Fruit fly (Drosophila melanogaster) ovary, adult (tissue): ENCODE measurements around the gene CG13384.

Source experiments
- CG17801 ChIP-seq: fragments of 200-800 bp; optimal IDR thresholded peaks from 2 replicates; lab custom pipeline; 2019; ENCODE audit warnings: missing biosample characterization, mild to moderate bottlenecking, missing genetic modification characterization, moderate library complexity; ENCODE audit not compliant: partially characterized antibody

CG13384 gene

DNA sequence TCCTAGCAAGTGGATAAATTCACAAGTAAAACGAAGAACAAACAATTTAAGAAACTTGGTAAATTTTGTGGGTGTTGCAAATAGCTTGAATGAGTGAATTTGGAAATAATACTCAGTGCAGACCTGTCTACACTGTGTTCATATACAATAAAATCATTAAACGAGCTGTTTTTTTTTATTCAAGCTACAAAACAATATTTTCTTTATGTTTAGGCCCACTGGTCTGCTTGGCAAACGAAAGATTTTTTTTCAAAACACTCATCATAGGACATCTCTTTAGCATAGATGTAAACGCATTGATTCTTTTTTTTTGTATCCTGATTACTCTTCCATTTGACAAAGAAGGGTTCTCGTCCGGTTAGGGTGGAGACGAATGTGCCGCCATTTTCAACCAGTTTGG, 8.0 kb downstream of the CG13384 start, which contains the start of gene CG42820:
Gene CG42820, minus strand, starts transcription at position 101 of the 400 bp plus-strand sequence.
- TF ChIP-seq CG17801 (GFP tag; lab: Kevin White, UChicago): no peak

DNA sequence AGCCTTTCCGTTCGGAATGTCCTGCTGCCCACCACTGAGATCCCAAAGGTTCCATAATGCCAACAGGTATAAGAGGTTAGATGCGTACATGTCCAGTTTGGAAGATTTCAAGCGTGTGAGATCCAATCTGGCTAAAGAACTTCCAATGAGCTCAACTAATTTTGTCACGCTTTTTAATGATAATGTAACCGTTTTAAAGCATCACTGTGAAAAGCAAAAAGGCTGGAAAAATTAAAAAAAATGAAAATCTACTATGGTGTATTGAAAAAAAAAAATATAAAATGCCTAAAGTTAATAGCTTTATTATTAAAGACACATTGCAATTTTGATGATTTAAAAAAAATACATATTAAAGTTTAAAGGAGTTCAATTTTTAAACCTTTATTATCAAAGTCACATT, 8.9 kb downstream of the CG13384 start, which contains the start of gene Acp29AB:
Gene Acp29AB, minus strand, starts transcription at position 101 of the 400 bp plus-strand sequence.
- no peak for TF ChIP-seq CG17801 (GFP tag; lab: Kevin White, UChicago)

- no peak for TF ChIP-seq CG17801 (GFP tag; lab: Kevin White, UChicago)
These were observed 9.9 kb downstream of the CG13384 start, which contains the start of gene lectin-29Ca for dm6 chr2L:8394180-8394579. lectin-29Ca (minus strand) TSS chr2L:8394280.

- TF ChIP-seq CG17801 (GFP tag; lab: Kevin White, UChicago): no peak
These were observed 10.6 kb downstream of the CG13384 start, which contains the start of gene Peritrophin-15b for dm6 chr2L:8394840-8395239. Peritrophin-15b (minus strand) TSS chr2L:8394940.

dm6 chr2L:8395996-8396699, 11.9 kb downstream of the CG13384 start, which contains the start of the genes Peritrophin-15a and CG13385:
Peritrophin-15a (minus strand) TSS chr2L:8396096.
CG13385 (plus strand) TSS chr2L:8396649.
- no peak for TF ChIP-seq CG17801 (GFP tag; lab: Kevin White, UChicago)

- no peak for TF ChIP-seq CG17801 (GFP tag; lab: Kevin White, UChicago)
These were observed 14.5 kb downstream of the CG13384 start, which contains the start of gene CG13386 for dm6 chr2L:8398721-8399120. CG13386 (plus strand) TSS chr2L:8399021.

- TF ChIP-seq CG17801 (GFP tag; lab: Kevin White, UChicago): no peak
These were observed 15.8 kb downstream of the CG13384 start, which contains the start of gene CG31898 for dm6 chr2L:8399863-8400598. CG31898 (plus strand) TSS chr2L:8400421.

DNA sequence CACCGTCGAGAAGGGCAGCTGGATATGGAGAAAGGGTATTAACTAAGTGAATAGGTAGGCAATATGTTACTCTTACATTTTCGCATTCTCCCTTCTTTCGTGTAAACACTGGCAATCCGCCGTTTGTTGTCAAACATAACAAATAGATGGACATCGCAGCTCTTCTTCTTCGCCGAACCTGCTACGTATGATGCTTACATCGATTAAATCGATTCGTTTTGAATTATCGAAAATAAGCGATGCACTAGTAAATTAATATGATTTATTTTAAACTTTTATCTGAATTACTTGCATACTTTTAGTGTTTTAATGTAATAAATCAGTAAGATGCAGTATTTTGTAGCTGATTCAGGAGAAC, 18.7 kb downstream of the CG13384 start, which contains the start of gene fy:
Gene fy, minus strand, starts transcription at position 353 of the 358 bp plus-strand sequence.
- no peak for TF ChIP-seq CG17801 (GFP tag; lab: Kevin White, UChicago)

DNA sequence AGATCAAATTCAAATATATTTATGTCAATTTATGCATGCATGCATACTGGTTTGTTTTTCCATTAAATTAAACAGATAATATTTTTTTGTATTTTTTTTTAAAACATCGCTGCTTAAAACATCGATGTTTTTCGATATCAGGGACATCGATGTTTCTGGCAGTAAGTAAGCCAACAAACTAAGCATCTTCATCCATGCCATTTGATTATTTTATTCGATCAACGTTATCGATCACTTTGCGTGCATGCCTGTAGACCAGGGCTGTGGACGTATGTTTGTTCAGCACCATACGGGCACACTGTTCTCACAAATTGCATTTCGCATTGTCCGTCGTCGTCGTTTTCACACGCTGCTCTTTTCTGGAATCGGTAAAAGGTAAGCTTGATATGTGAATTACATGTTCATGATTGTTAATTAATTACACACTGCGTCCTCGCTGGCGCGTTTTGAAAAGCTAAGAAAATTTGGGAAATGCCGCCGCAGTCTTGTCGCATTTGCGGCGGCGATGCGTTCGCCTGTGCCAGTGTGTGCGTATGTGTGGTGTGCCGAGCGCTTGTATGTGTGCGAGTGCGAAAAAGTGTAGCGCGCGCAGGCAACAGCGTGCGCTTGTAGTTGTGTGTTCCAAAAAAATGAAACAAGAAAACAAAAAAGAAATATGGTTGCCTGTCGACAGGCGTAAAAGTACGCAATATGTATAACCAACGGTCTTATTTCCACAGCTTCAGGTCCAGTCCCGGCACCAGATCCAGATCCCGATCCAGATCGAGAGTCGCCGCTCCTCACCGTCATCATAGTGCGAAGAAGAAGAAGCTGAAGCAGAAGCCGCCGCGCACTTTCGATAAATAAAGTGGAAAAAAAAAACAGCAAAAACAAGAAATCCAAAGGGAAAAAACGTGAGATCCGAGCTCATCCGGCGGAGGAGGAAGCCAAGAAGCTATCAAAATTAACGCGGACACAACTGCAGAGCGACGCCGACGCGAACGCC, 19.3 kb downstream of the CG13384 start, which contains the start of gene emb:
Gene emb, plus strand, starts transcription at position 288 of the 985 bp plus-strand sequence.
- peak; percentile 67 for TF ChIP-seq CG17801 (GFP tag; lab: Kevin White, UChicago)

dm6 chr2L:8411530-8411929, 27.3 kb downstream of the CG13384 start, which contains the start of gene Naglu:
Naglu (minus strand) TSS chr2L:8411868.
- no peak for TF ChIP-seq CG17801 (GFP tag; lab: Kevin White, UChicago)

- peak; percentile 70 for TF ChIP-seq CG17801 (GFP tag; lab: Kevin White, UChicago)
These were observed 30.9 kb downstream of the CG13384 start, which contains the start of the genes CG13398 and Akap200 for dm6 chr2L:8414887-8415883. CG13398 (minus strand) TSS chr2L:8415256. Akap200 (plus strand) TSS chr2L:8415690.

DNA sequence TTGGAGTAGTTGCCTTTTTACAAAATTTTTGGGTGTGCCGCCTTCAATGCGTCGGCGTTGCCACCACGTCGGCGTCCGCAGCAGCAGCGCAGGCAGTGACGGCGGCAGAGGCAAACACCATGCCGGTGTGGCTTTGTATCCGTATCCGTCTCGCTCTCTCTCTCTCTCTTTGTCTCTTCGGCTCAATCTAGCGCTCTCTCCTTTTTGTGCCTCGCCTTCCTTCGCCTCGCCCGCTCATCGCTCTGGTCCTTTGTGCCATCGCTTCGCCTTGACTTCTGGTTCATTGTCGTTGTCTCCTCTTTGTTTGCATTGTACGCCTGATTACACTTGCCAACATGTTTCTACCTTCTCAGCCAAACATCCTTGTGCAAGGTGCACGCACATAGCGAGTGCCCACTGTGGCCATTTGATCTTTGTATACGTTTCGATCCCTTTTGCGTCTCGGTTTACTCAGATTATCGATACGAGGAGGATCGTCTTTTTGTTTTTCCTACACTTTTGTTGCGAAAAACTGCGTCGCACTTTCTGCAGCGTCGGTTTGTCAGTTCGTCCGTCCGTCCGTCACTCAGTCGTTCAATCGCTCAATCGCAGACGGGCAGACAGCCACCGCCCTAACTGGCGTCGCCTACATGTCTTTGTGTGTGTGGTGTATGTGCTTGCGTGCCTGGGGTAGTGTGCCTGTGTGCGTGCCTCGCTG, 32.2 kb downstream of the CG13384 start:
- TF ChIP-seq CG17801 (GFP tag; lab: Kevin White, UChicago): peak; percentile 41
